Worm (Caenorhabditis elegans) whole organism, early embryonic: ENCODE results near the gene decr-1.1.

Experiments used
- B0310.2 ChIP-seq: sonication (generic microtip); optimal IDR thresholded peaks from 2 replicates; lab custom pipeline; 2016; ENCODE audit warnings: mild to moderate bottlenecking, missing genetic modification characterization, missing compliant biosample characterization
- F13C5.2 ChIP-seq: sonication (generic microtip); optimal IDR thresholded peaks from 2 replicates; lab custom pipeline; 2017; ENCODE audit warnings: mild to moderate bottlenecking, missing genetic modification characterization, inconsistent platforms, missing compliant biosample characterization
- aly-1 ChIP-seq: sonication (generic microtip); optimal IDR thresholded peaks from 2 replicates; lab custom pipeline; 2016; ENCODE audit warnings: missing genetic modification characterization, missing compliant biosample characterization
- ama-1 ChIP-seq: fragments of 150-350 bp; optimal IDR thresholded peaks from 2 replicates; lab custom pipeline; 2014
- ceh-13 ChIP-seq: fragments of 200-800 bp; sonication (Bioruptor generic); optimal IDR thresholded peaks from 2 replicates; lab custom pipeline; 2018; ENCODE audit warnings: mild to moderate bottlenecking, missing genetic modification characterization, missing compliant biosample characterization
- ceh-36 ChIP-seq: sonication (generic microtip); optimal IDR thresholded peaks from 2 replicates; lab custom pipeline; 2016; ENCODE audit warnings: missing genetic modification characterization, inconsistent platforms, missing compliant biosample characterization
- ets-7 ChIP-seq: sonication (generic microtip); optimal IDR thresholded peaks from 2 replicates; lab custom pipeline; 2016; ENCODE audit warnings: missing genotype, missing genetic modification characterization, missing compliant biosample characterization
- flt-1 ChIP-seq: fragments of 200-800 bp; sonication (Bioruptor generic); IDR thresholded peaks from 2 replicates; pipeline ENCODE4 v1.3.6; 2022; ENCODE audit warnings: missing genetic modification characterization, missing compliant biosample characterization
- hmg-4 ChIP-seq: fragments of 200-800 bp; sonication (Bioruptor generic); optimal IDR thresholded peaks from 2 replicates; lab custom pipeline; 2018; ENCODE audit warnings: mild to moderate bottlenecking, missing genetic modification characterization, missing compliant biosample characterization
- hnd-1 ChIP-seq: sonication (generic microtip); optimal IDR thresholded peaks from 2 replicates; lab custom pipeline; 2016; ENCODE audit warnings: missing genetic modification characterization, missing compliant biosample characterization
- pes-1 ChIP-seq: fragments of 200-800 bp; sonication (Bioruptor generic); IDR thresholded peaks from 2 replicates; pipeline ENCODE4 v1.3.6; 2022; ENCODE audit warnings: missing genetic modification reagents, missing genetic modification characterization, missing compliant biosample characterization
- scrt-1 ChIP-seq: fragments of 200-800 bp; sonication (Bioruptor generic); IDR thresholded peaks from 2 replicates; pipeline ENCODE4 v1.3.6; 2022; ENCODE audit warnings: missing genetic modification characterization, missing compliant biosample characterization
- sea-1 ChIP-seq: fragments of 200-800 bp; sonication (Bioruptor generic); conservative IDR thresholded peaks from 2 replicates; pipeline ENCODE4 v1.3.6; 2022; ENCODE audit warnings: missing genetic modification characterization, missing compliant biosample characterization
- tbx-11 ChIP-seq: fragments of 200-800 bp; sonication (Bioruptor generic); IDR thresholded peaks from 2 replicates; pipeline ENCODE4 v1.3.6; 2022; ENCODE audit warnings: missing genetic modification characterization, missing compliant biosample characterization
- tbx-37 ChIP-seq: fragments of 200-800 bp; sonication (Bioruptor generic); conservative IDR thresholded peaks from 2 replicates; pipeline ENCODE4 v1.3.6; 2022; ENCODE audit warnings: missing genetic modification reagents, missing genetic modification characterization, missing compliant biosample characterization
- tra-4 ChIP-seq: sonication (generic microtip); optimal IDR thresholded peaks from 2 replicates; lab custom pipeline; 2017; ENCODE audit warnings: missing genetic modification characterization, missing compliant biosample characterization

decr-1.1 gene

ce11 chrV:13822752-13823151 is 40.6 kb downstream of the decr-1.1 start, which contains the start of gene hpo-31:
Gene hpo-31 (plus strand): TSS chrV:13823052.
- TF ChIP-seq flt-1, result no peak
- no peak for TF ChIP-seq tra-4 (tag; lab: Kevin White, UChicago)
- TF ChIP-seq B0310.2 (tag; lab: Kevin White, UChicago), result no peak
- no peak for TF ChIP-seq ceh-13 (GFP tag; lab: Kevin White, UChicago)
- no peak for TF ChIP-seq scrt-1 (GFP tag; lab: Robert Waterston, UW)
- TF ChIP-seq hnd-1, result no peak
- TF ChIP-seq tbx-37 (GFP tag; lab: Robert Waterston, UW), result no peak
- no peak for TF ChIP-seq sea-1 (GFP tag; lab: Robert Waterston, UW)
- TF ChIP-seq ama-1 (lab: Kevin White, UChicago), result no peak
- TF ChIP-seq ceh-36 (tag; lab: Kevin White, UChicago), result no peak
- no peak for TF ChIP-seq tbx-11
- TF ChIP-seq hmg-4, result no peak

DNA sequence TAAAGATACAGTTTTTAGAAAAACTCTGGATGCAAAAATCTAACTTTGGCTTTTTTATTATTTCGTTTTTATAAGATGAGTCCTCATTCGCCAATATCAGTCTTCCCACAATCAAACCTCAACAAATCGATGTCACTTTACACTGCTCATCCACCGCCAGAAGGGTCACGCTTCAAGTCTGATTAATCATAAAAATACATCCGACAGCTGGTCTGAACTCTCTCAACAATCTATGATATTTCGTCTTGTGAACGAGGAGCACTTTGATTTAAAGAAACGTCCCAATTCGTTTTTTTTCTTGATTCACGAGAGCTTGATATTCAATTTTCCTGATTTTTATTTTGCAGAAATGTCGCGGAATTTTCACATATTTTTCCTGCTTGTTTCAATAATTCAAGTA is 45.7 kb downstream of the decr-1.1 start, which contains the start of gene nrf-5:
Gene nrf-5 (plus strand): TSS at position 348 of the 400 bp plus-strand sequence.
- no peak for TF ChIP-seq flt-1
- TF ChIP-seq scrt-1 (GFP tag; lab: Robert Waterston, UW), result no peak
- TF ChIP-seq hmg-4, result no peak
- no peak for TF ChIP-seq hnd-1
- no peak for TF ChIP-seq sea-1 (GFP tag; lab: Robert Waterston, UW)
- no peak for TF ChIP-seq ceh-13 (GFP tag; lab: Kevin White, UChicago)
- no peak for TF ChIP-seq ets-7 (tag; lab: Kevin White, UChicago)
- no peak for TF ChIP-seq B0310.2 (tag; lab: Kevin White, UChicago)

- TF ChIP-seq ceh-36 (tag; lab: Kevin White, UChicago) (no peak), aly-1 (tag; lab: Kevin White, UChicago) (no peak), F13C5.2 (tag; lab: Kevin White, UChicago) (no peak), flt-1 (no peak), sea-1 (GFP tag; lab: Robert Waterston, UW) (no peak), hmg-4 (no peak), hnd-1 (no peak), tbx-11 (no peak), pes-1 (no peak), ets-7 (tag; lab: Kevin White, UChicago) (no peak)
Measured at ce11 chrV:13830813-13831212, 48.6 kb downstream of the decr-1.1 start, which contains the start of gene str-165. Gene str-165 (plus strand): TSS chrV:13831113.
